Worm (Caenorhabditis elegans) whole organism, young adult: ENCODE measurements around the gene ttr-12.
A peak's percentile ranks its signal among the peaks of the same experiment; 100 is the strongest.

Experiments used
- C06A6.2 ChIP-seq: fragments of 200-800 bp; sonication (Bioruptor generic); conservative IDR thresholded peaks from 2 replicates; pipeline ENCODE4 v1.3.6; 2022; ENCODE audit warnings: missing genetic modification characterization, missing compliant biosample characterization
- F22D6.2 ChIP-seq: sonication (generic microtip); optimal IDR thresholded peaks from 2 replicates; lab custom pipeline; 2016; ENCODE audit warnings: mild to moderate bottlenecking, missing genetic modification characterization, missing compliant biosample characterization
- F23B12.7 ChIP-seq: sonication (generic microtip); optimal IDR thresholded peaks from 2 replicates; lab custom pipeline; 2017; ENCODE audit warnings: missing genetic modification characterization, mild to moderate bottlenecking, missing compliant biosample characterization, antibody characterized with exemption, moderate library complexity; ENCODE audit not compliant: insufficient read depth
- F33H1.4 ChIP-seq: fragments of 200-800 bp; sonication (Bioruptor generic); IDR thresholded peaks from 2 replicates; pipeline ENCODE4 v1.3.6; 2022; ENCODE audit warnings: missing genetic modification reagents, missing genetic modification characterization, missing compliant biosample characterization
- F39B2.1 ChIP-seq: fragments of 200-800 bp; sonication (Bioruptor generic); IDR thresholded peaks from 2 replicates; pipeline ENCODE4 v1.3.6; 2022; ENCODE audit warnings: missing genetic modification reagents, missing genetic modification characterization, missing compliant biosample characterization
- T07F8.4 ChIP-seq: sonication (generic microtip); optimal IDR thresholded peaks from 2 replicates; lab custom pipeline; 2016; ENCODE audit warnings: mild to moderate bottlenecking, missing genetic modification characterization, moderate library complexity, missing compliant biosample characterization
- T26A5.8 ChIP-seq: sonication (generic microtip); optimal IDR thresholded peaks from 2 replicates; lab custom pipeline; 2016; ENCODE audit warnings: missing genetic modification characterization, missing compliant biosample characterization
- Y67H2A.10 ChIP-seq: fragments of 200-800 bp; sonication (Bioruptor generic); conservative IDR thresholded peaks from 2 replicates; pipeline ENCODE4 v1.3.6; 2022; ENCODE audit warnings: missing genetic modification reagents, missing genetic modification characterization, missing compliant biosample characterization
- akir-1 ChIP-seq: fragments of 200-800 bp; sonication (Bioruptor generic); optimal IDR thresholded peaks from 2 replicates; lab custom pipeline; 2018; ENCODE audit warnings: mild to moderate bottlenecking, missing genetic modification characterization, moderate library complexity, missing compliant biosample characterization
- attf-3 ChIP-seq: fragments of 200-800 bp; sonication (Bioruptor generic); conservative IDR thresholded peaks from 2 replicates; pipeline ENCODE4 v1.3.6; 2022; ENCODE audit warnings: missing genetic modification reagents, missing genetic modification characterization, missing compliant biosample characterization
- cebp-1 ChIP-seq, 2 experiments: fragments of 200-800 bp in 1 of 2; sonication (Bioruptor generic) in 1 of 2; sonication (generic microtip) in 1 of 2; IDR thresholded peaks in 1 of 2; optimal IDR thresholded peaks in 1 of 2; 2 replicates each; pipeline versions ENCODE4 v1.3.6 to Lab custom; 2017 to 2022; ENCODE audit warnings: missing compliant biosample characterization in 2 of 2, missing genetic modification characterization in 2 of 2, mild to moderate bottlenecking in 1 of 2, missing genetic modification reagents in 1 of 2, moderate library complexity in 1 of 2
- ceh-58 ChIP-seq: fragments of 200-800 bp; sonication (Bioruptor generic); IDR thresholded peaks from 2 replicates; pipeline ENCODE4 v1.3.6; 2022; ENCODE audit warnings: missing genetic modification characterization, missing compliant biosample characterization
- ceh-79 ChIP-seq: sonication (generic microtip); optimal IDR thresholded peaks from 2 replicates; lab custom pipeline; 2017; ENCODE audit warnings: mild to moderate bottlenecking, missing genetic modification characterization, missing compliant biosample characterization
- chd-7 ChIP-seq: sonication (generic microtip); optimal IDR thresholded peaks from 2 replicates; lab custom pipeline; 2016; ENCODE audit warnings: mild to moderate bottlenecking, missing genetic modification characterization, moderate library complexity, missing compliant biosample characterization
- efl-1 ChIP-seq: fragments of 150-350 bp; optimal IDR thresholded peaks from 2 replicates; lab custom pipeline; 2014; ENCODE audit warnings: missing biosample characterization, missing genetic modification reagents, missing genetic modification characterization
- egrh-3 ChIP-seq: fragments of 200-800 bp; sonication (Bioruptor generic); IDR thresholded peaks from 2 replicates; pipeline ENCODE4 v1.3.6; 2022; ENCODE audit warnings: missing genetic modification reagents, missing genetic modification characterization, missing compliant biosample characterization
- ets-4 ChIP-seq: fragments of 200-800 bp; sonication (Bioruptor generic); optimal IDR thresholded peaks from 2 replicates; lab custom pipeline; 2018; ENCODE audit warnings: mild to moderate bottlenecking, missing genetic modification characterization, missing compliant biosample characterization
- fkh-3 ChIP-seq: sonication (generic microtip); optimal IDR thresholded peaks from 2 replicates; lab custom pipeline; 2016; ENCODE audit warnings: mild to moderate bottlenecking, missing genetic modification characterization, missing compliant biosample characterization
- gei-17 ChIP-seq: fragments of 200-800 bp; sonication (Bioruptor generic); optimal IDR thresholded peaks from 2 replicates; lab custom pipeline; 2018; ENCODE audit warnings: mild to moderate bottlenecking, missing genetic modification characterization, missing compliant biosample characterization
- hlh-12 ChIP-seq: sonication (generic microtip); optimal IDR thresholded peaks from 2 replicates; lab custom pipeline; 2016; ENCODE audit warnings: missing genetic modification characterization, missing compliant biosample characterization
- hmg-1.2 ChIP-seq: fragments of 200-800 bp; sonication (Bioruptor generic); IDR thresholded peaks from 2 replicates; pipeline ENCODE4 v1.3.6; 2022; ENCODE audit warnings: missing genetic modification reagents, missing genetic modification characterization, missing compliant biosample characterization
- hrde-1 ChIP-seq: sonication (generic microtip); optimal IDR thresholded peaks from 2 replicates; lab custom pipeline; 2016; ENCODE audit warnings: missing genetic modification characterization, mild to moderate bottlenecking, missing compliant biosample characterization, moderate library complexity, missing genotype, missing genetic modification reagents, borderline replicate concordance
- hsf-1 ChIP-seq: fragments of 200-800 bp; sonication (Bioruptor generic); IDR thresholded peaks from 2 replicates; pipeline ENCODE4 v1.3.6; 2022; ENCODE audit warnings: missing genetic modification reagents, missing genetic modification characterization, missing compliant biosample characterization
- let-526 ChIP-seq: fragments of 200-800 bp; sonication (Bioruptor generic); IDR thresholded peaks from 2 replicates; pipeline ENCODE4 v1.3.6; 2022; ENCODE audit warnings: missing genetic modification reagents, missing genetic modification characterization, missing compliant biosample characterization
- lin-35 ChIP-seq, 3 experiments: fragments of 150-350 bp in 2 of 3; sonication (generic microtip) in 1 of 3; optimal IDR thresholded peaks; 2 replicates each; lab custom pipeline; 2014 to 2018; ENCODE audit warnings: missing biosample characterization in 3 of 3, missing genetic modification characterization in 3 of 3, missing genetic modification reagents in 3 of 3
- lir-1 ChIP-seq: fragments of 200-800 bp; sonication (Bioruptor generic); conservative IDR thresholded peaks from 2 replicates; pipeline ENCODE4 v1.3.6; 2022; ENCODE audit warnings: missing genetic modification reagents, missing genetic modification characterization, missing compliant biosample characterization
- lsy-27 ChIP-seq: sonication (generic microtip); optimal IDR thresholded peaks from 2 replicates; lab custom pipeline; 2017; ENCODE audit warnings: missing genetic modification characterization, mild to moderate bottlenecking, missing compliant biosample characterization, antibody characterized with exemption, missing genotype, borderline replicate concordance; ENCODE audit not compliant: insufficient read depth
- mel-28 ChIP-seq: sonication (generic microtip); optimal IDR thresholded peaks from 2 replicates; lab custom pipeline; 2016; ENCODE audit warnings: borderline replicate concordance, mild to moderate bottlenecking, missing genetic modification characterization, missing compliant biosample characterization
- mxl-1 ChIP-seq: sonication (generic microtip); optimal IDR thresholded peaks from 2 replicates; lab custom pipeline; 2016; ENCODE audit warnings: missing genetic modification characterization, missing compliant biosample characterization
- nfya-1 ChIP-seq: sonication (generic microtip); optimal IDR thresholded peaks from 2 replicates; lab custom pipeline; 2017; ENCODE audit warnings: antibody characterized with exemption, missing compliant biosample characterization, missing genetic modification characterization, borderline replicate concordance; ENCODE audit not compliant: insufficient read depth
- nfya-2 ChIP-seq: fragments of 200-800 bp; sonication (Bioruptor generic); IDR thresholded peaks from 2 replicates; pipeline ENCODE4 v1.3.6; 2022; ENCODE audit warnings: missing genetic modification reagents, missing genetic modification characterization, missing compliant biosample characterization
- nfyb-1 ChIP-seq: fragments of 200-800 bp; sonication (Bioruptor generic); IDR thresholded peaks from 2 replicates; pipeline ENCODE4 v1.3.6; 2022; ENCODE audit warnings: missing genetic modification reagents, missing genetic modification characterization, missing compliant biosample characterization
- nhr-90 ChIP-seq: sonication (generic microtip); optimal IDR thresholded peaks from 2 replicates; lab custom pipeline; 2016; ENCODE audit warnings: missing genotype, mild to moderate bottlenecking, missing genetic modification characterization, missing compliant biosample characterization
- pbrm-1 ChIP-seq: fragments of 200-800 bp; sonication (Bioruptor generic); IDR thresholded peaks from 2 replicates; pipeline ENCODE4 v1.3.6; 2022; ENCODE audit warnings: missing genetic modification reagents, missing genetic modification characterization, missing compliant biosample characterization
- rpc-1 ChIP-seq, 2 experiments: fragments of 150-350 bp in 1 of 2; sonication (generic microtip) in 1 of 2; optimal IDR thresholded peaks; 2 replicates each; lab custom pipeline; 2014 to 2018; ENCODE audit warnings: missing biosample characterization in 1 of 2, missing genetic modification characterization in 1 of 2, missing genetic modification reagents in 1 of 2, missing genotype in 1 of 2
- sea-2 ChIP-seq: fragments of 200-800 bp; sonication (Bioruptor generic); IDR thresholded peaks from 2 replicates; pipeline ENCODE4 v1.3.6; 2022; ENCODE audit warnings: missing genetic modification characterization, missing compliant biosample characterization
- somi-1 ChIP-seq: fragments of 200-800 bp; sonication (Bioruptor generic); optimal IDR thresholded peaks from 2 replicates; lab custom pipeline; 2018; ENCODE audit warnings: mild to moderate bottlenecking, missing genetic modification characterization, missing compliant biosample characterization
- tbp1 ChIP-seq: fragments of 200-800 bp; sonication (Bioruptor generic); optimal IDR thresholded peaks from 2 replicates; lab custom pipeline; 2018; ENCODE audit warnings: mild to moderate bottlenecking, missing genetic modification characterization, missing compliant biosample characterization
- tbx-9 ChIP-seq: sonication (generic microtip); optimal IDR thresholded peaks from 2 replicates; lab custom pipeline; 2016; ENCODE audit warnings: borderline replicate concordance, missing genetic modification characterization, inconsistent platforms, missing compliant biosample characterization
- tlf-1 ChIP-seq: fragments of 200-800 bp; sonication (Bioruptor generic); optimal IDR thresholded peaks from 2 replicates; lab custom pipeline; 2018; ENCODE audit warnings: mild to moderate bottlenecking, missing genetic modification characterization, missing compliant biosample characterization
- zfh-2 ChIP-seq: fragments of 200-800 bp; sonication (Bioruptor generic); conservative IDR thresholded peaks from 2 replicates; pipeline ENCODE4 v1.3.6; 2022; ENCODE audit warnings: missing genetic modification reagents, missing genetic modification characterization, missing compliant biosample characterization
- ztf-22 ChIP-seq: fragments of 200-800 bp; sonication (Bioruptor generic); optimal IDR thresholded peaks from 2 replicates; lab custom pipeline; 2018; ENCODE audit warnings: mild to moderate bottlenecking, missing genetic modification characterization, moderate library complexity, missing compliant biosample characterization
- ztf-3 ChIP-seq: fragments of 200-800 bp; sonication (Bioruptor generic); optimal IDR thresholded peaks from 2 replicates; lab custom pipeline; 2018; ENCODE audit warnings: mild to moderate bottlenecking, missing genetic modification characterization, missing compliant biosample characterization

The ttr-12 gene

ce11 chrV:20580511-20581040, 28.0 kb downstream of the ttr-12 start, which contains the start of gene F26F2.7 (continued):
- TF ChIP-seq tbp1 (peak; percentile 72), gei-17 (GFP tag; lab: Kevin White, UChicago) (peak; percentile 41), hlh-12 (tag; lab: Kevin White, UChicago) (no peak), tlf-1 (peak; percentile 92), ceh-58 (GFP tag; lab: Robert Waterston, UW) (no peak), nhr-90 (tag; lab: Kevin White, UChicago) (no peak), F23B12.7 (tag; lab: Kevin White, UChicago) (peak; percentile 44), F39B2.1 (GFP tag; lab: Robert Waterston, UW) (no peak), ztf-3 (GFP tag; lab: Kevin White, UChicago) (no peak), akir-1 (GFP tag; lab: Kevin White, UChicago) (no peak), let-526 (GFP tag; lab: Robert Waterston, UW) (no peak), ceh-79 (peak; percentile 29), Y67H2A.10 (GFP tag; lab: Robert Waterston, UW) (peak; percentile 63; the same call in 1 of the 2 replicates), attf-3 (GFP tag; lab: Robert Waterston, UW) (peak; percentile 58), zfh-2 (peak; percentile 80), hmg-1.2 (peak; percentile 71), cebp-1 (GFP tag; IDR thresholded peaks at IDR 0.05; lab: Robert Waterston, UW) (0 out of 2 replicates have a peak, but pooled peaks have one; percentile 37), cebp-1 (tag; optimal IDR thresholded peaks at IDR 0.05; lab: Kevin White, UChicago) (peak; percentile 89), hsf-1 (GFP tag; lab: Robert Waterston, UW) (no peak), nfya-1 (tag; lab: Kevin White, UChicago) (no peak), egrh-3 (GFP tag; lab: Robert Waterston, UW) (peak; percentile 58; the same call in 1 of the 2 replicates), chd-7 (tag; lab: Kevin White, UChicago) (peak; percentile 34), mel-28 (tag; lab: Kevin White, UChicago) (no peak), fkh-3 (tag; lab: Kevin White, UChicago) (no peak), F22D6.2 (tag; lab: Kevin White, UChicago) (peak; percentile 28), somi-1 (GFP tag; lab: Kevin White, UChicago) (peak; percentile 29), T26A5.8 (no peak), nfya-2 (no peak), tbx-9 (tag; lab: Kevin White, UChicago) (no peak), efl-1 (peak; percentile 57), ztf-22 (GFP tag; lab: Kevin White, UChicago) (no peak)
- TF ChIP-seq, all 124 proteins: peak for 68

ce11 chrV:20579534-20579933, 29.1 kb downstream of the ttr-12 start, which contains the start of gene F26F2.8:
Gene F26F2.8 (plus strand): TSS chrV:20579546.
- no peak for TF ChIP-seq lsy-27 (tag; lab: Kevin White, UChicago)

ce11 chrV:20574872-20575271, 33.7 kb downstream of the ttr-12 start:
- no peak for TF ChIP-seq chd-7 (tag; lab: Kevin White, UChicago)
- TF ChIP-seq lin-35 (GFP tag; optimal IDR thresholded peaks at IDR 0.05; lab: Kevin White, UChicago): no peak
- no peak for TF ChIP-seq T07F8.4 (tag; lab: Kevin White, UChicago)
- TF ChIP-seq F33H1.4 (GFP tag; lab: Robert Waterston, UW): no peak
- no peak for TF ChIP-seq hlh-12 (tag; lab: Kevin White, UChicago)
- TF ChIP-seq C06A6.2 (GFP tag; lab: Robert Waterston, UW): no peak
- no peak for TF ChIP-seq sea-2 (GFP tag; lab: Robert Waterston, UW)
- no peak for TF ChIP-seq nhr-90 (tag; lab: Kevin White, UChicago)
- TF ChIP-seq tbx-9 (tag; lab: Kevin White, UChicago): no peak
- TF ChIP-seq rpc-1 (optimal IDR thresholded peaks at IDR 0.05; lab: Kevin White, UChicago): no peak
- TF ChIP-seq rpc-1 (tag; optimal IDR thresholded peaks at IDR 0.05; lab: Kevin White, UChicago): no peak
- no peak for TF ChIP-seq lir-1 (GFP tag; lab: Robert Waterston, UW)
- TF ChIP-seq ets-4: no peak
- TF ChIP-seq pbrm-1 (GFP tag; lab: Robert Waterston, UW): no peak
- TF ChIP-seq hrde-1 (tag; lab: Kevin White, UChicago): no peak
- TF ChIP-seq nfyb-1 (GFP tag; lab: Robert Waterston, UW): no peak
- TF ChIP-seq mxl-1 (tag; lab: Kevin White, UChicago): no peak
- no peak for TF ChIP-seq F39B2.1 (GFP tag; lab: Robert Waterston, UW)
- TF ChIP-seq, all 124 proteins: peak for 0
